Fruit fly (Drosophila melanogaster) whole organism, embryonic: ENCODE results near the gene CG10343.

Experiments
- CG11456 ChIP-seq: fragments of 200-800 bp; sonication (Bioruptor generic); IDR thresholded peaks from 3 replicates; pipeline ENCODE4 v1.3.6; 2022; ENCODE audit warnings: missing biosample characterization, missing genetic modification characterization
- CG11695 ChIP-seq: fragments of 200-800 bp; sonication (Bioruptor generic); IDR thresholded peaks from 3 replicates; pipeline ENCODE4 v1.3.6; 2022; ENCODE audit warnings: missing biosample characterization, missing genetic modification characterization
- Sin3A ChIP-seq: fragments of >200 bp; optimal IDR thresholded peaks from 2 replicates; lab custom pipeline; 2018
- kay ChIP-seq: fragments of 200-800 bp; sonication (Bioruptor generic); optimal IDR thresholded peaks from 2 replicates; lab custom pipeline; 2016; ENCODE audit warnings: missing biosample characterization, missing genetic modification characterization

DNA sequence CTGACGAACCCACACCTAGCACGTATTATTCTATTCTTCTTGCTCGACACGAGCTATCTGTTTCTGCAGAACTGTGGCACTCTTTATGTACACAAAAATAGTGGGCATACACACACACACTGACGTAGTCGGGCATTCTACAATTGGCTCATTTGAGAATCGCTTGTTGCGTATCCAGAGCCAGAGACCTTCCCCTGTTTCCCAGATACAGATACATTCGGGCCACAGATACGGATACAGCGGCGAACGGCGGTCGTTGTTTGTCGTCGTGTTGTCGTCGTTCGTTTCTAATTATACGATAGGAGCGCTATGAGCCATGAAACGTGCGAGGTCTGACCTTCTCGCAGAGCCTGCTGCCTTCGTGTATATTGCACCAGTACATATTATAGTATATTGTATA is 34.0 kb downstream of the CG10343 start:
- TF ChIP-seq CG11695 (no peak), kay (no peak), Sin3A (lab: Kevin White, UChicago) (no peak), CG11456 (GFP tag; lab: Robert Waterston, UW) (no peak)
